Worm (Caenorhabditis elegans) whole organism, L2 larva: ENCODE measurements around the gene T05A8.7.
A peak's percentile ranks its signal among the peaks of the same experiment; 100 is the strongest.

Experiments
- C34F6.9 ChIP-seq: fragments of 150-350 bp; optimal IDR thresholded peaks from 2 replicates; lab custom pipeline; 2014; ENCODE audit warnings: missing biosample characterization, missing genetic modification characterization
- F13H6.1 ChIP-seq: sonication (generic microtip); optimal IDR thresholded peaks from 2 replicates; lab custom pipeline; 2016; ENCODE audit warnings: missing genetic modification characterization, missing compliant biosample characterization
- R02D3.7 ChIP-seq: fragments of 150-350 bp; optimal IDR thresholded peaks from 2 replicates; lab custom pipeline; 2014; ENCODE audit warnings: missing biosample characterization, missing genetic modification characterization
- Y55F3AM.14 ChIP-seq: fragments of 200-800 bp; sonication (Bioruptor generic); optimal IDR thresholded peaks from 2 replicates; lab custom pipeline; 2018; ENCODE audit warnings: mild to moderate bottlenecking, missing genetic modification characterization, missing compliant biosample characterization
- ZK546.5 ChIP-seq: sonication (generic microtip); optimal IDR thresholded peaks from 2 replicates; lab custom pipeline; 2017; ENCODE audit warnings: missing biosample characterization, missing genetic modification characterization
- aly-2 ChIP-seq: fragments of 150-350 bp; optimal IDR thresholded peaks from 2 replicates; lab custom pipeline; 2014; ENCODE audit warnings: missing biosample characterization, missing genetic modification characterization
- ama-1 ChIP-seq: fragments of 150-350 bp; optimal IDR thresholded peaks from 2 replicates; lab custom pipeline; 2018; ENCODE audit warnings: inconsistent platforms
- blmp-1 ChIP-seq: sonication (generic microtip); optimal IDR thresholded peaks from 2 replicates; lab custom pipeline; 2017; ENCODE audit warnings: missing genetic modification characterization, mild to moderate bottlenecking, missing compliant biosample characterization, antibody characterized with exemption, moderate library complexity; ENCODE audit not compliant: insufficient read depth
- ceh-16 ChIP-seq: fragments of 150-350 bp; optimal IDR thresholded peaks from 2 replicates; lab custom pipeline; 2014; ENCODE audit warnings: missing biosample characterization, missing genetic modification characterization
- ceh-82 ChIP-seq: fragments of 150-350 bp; optimal IDR thresholded peaks from 2 replicates; lab custom pipeline; 2014; ENCODE audit warnings: missing biosample characterization, missing genetic modification characterization
- dmd-4 ChIP-seq: sonication (generic microtip); optimal IDR thresholded peaks from 2 replicates; lab custom pipeline; 2017; ENCODE audit warnings: missing biosample characterization, missing genetic modification characterization
- elt-1 ChIP-seq: fragments of 150-350 bp; optimal IDR thresholded peaks from 2 replicates; lab custom pipeline; 2014; ENCODE audit warnings: missing biosample characterization, missing genetic modification characterization
- fos-1 ChIP-seq: fragments of 150-350 bp; optimal IDR thresholded peaks from 2 replicates; lab custom pipeline; 2014; ENCODE audit warnings: missing biosample characterization, missing genetic modification characterization
- gmeb-1 ChIP-seq: fragments of 150-350 bp; optimal IDR thresholded peaks from 2 replicates; lab custom pipeline; 2014; ENCODE audit warnings: missing biosample characterization, missing genetic modification characterization
- lin-13 ChIP-seq: fragments of 150-350 bp; optimal IDR thresholded peaks from 2 replicates; lab custom pipeline; 2014; ENCODE audit warnings: missing biosample characterization, missing genetic modification reagents, missing genetic modification characterization
- lin-39 ChIP-seq: fragments of 150-350 bp; optimal IDR thresholded peaks from 2 replicates; lab custom pipeline; 2014; ENCODE audit warnings: missing biosample characterization, missing genetic modification reagents, missing genetic modification characterization
- lsy-2 ChIP-seq, 2 experiments: fragments of 150-350 bp in 1 of 2; sonication (generic microtip) in 1 of 2; optimal IDR thresholded peaks; 2 replicates each; lab custom pipeline; 2014 to 2017; ENCODE audit warnings: missing biosample characterization in 2 of 2, missing genetic modification characterization in 2 of 2
- mab-5 ChIP-seq: fragments of 150-350 bp; optimal IDR thresholded peaks from 2 replicates; lab custom pipeline; 2014; ENCODE audit warnings: missing biosample characterization, missing genetic modification characterization
- mbf-1 ChIP-seq: sonication (generic microtip); optimal IDR thresholded peaks from 2 replicates; lab custom pipeline; 2017; ENCODE audit warnings: missing biosample characterization, missing genetic modification characterization
- mdl-1 ChIP-seq, 2 experiments: fragments of 150-350 bp in 1 of 2; sonication (generic microtip) in 1 of 2; optimal IDR thresholded peaks; 2 replicates each; lab custom pipeline; 2017; ENCODE audit warnings: missing biosample characterization in 2 of 2, missing genetic modification characterization in 2 of 2
- nhr-10 ChIP-seq: sonication (generic microtip); optimal IDR thresholded peaks from 2 replicates; lab custom pipeline; 2017; ENCODE audit warnings: missing biosample characterization, missing genetic modification characterization
- nhr-11 ChIP-seq: fragments of 150-350 bp; optimal IDR thresholded peaks from 2 replicates; lab custom pipeline; 2014; ENCODE audit warnings: missing biosample characterization, missing genetic modification characterization
- nhr-12 ChIP-seq: fragments of 150-350 bp; optimal IDR thresholded peaks from 2 replicates; lab custom pipeline; 2014; ENCODE audit warnings: missing biosample characterization, missing genetic modification characterization
- nhr-21 ChIP-seq: fragments of 150-350 bp; optimal IDR thresholded peaks from 2 replicates; lab custom pipeline; 2014; ENCODE audit warnings: missing biosample characterization, missing genetic modification characterization
- nhr-23 ChIP-seq: fragments of 150-350 bp; optimal IDR thresholded peaks from 2 replicates; lab custom pipeline; 2014; ENCODE audit warnings: missing biosample characterization, missing genetic modification reagents, missing genetic modification characterization
- nhr-25 ChIP-seq: fragments of 150-350 bp; sonication (generic microtip); optimal IDR thresholded peaks from 3 replicates; lab custom pipeline; 2014; ENCODE audit warnings: missing biosample characterization, missing genetic modification characterization
- nhr-6 ChIP-seq: fragments of 150-350 bp; optimal IDR thresholded peaks from 2 replicates; lab custom pipeline; 2014; ENCODE audit warnings: missing biosample characterization, missing genetic modification characterization
- nhr-77 ChIP-seq: fragments of 150-350 bp; optimal IDR thresholded peaks from 2 replicates; lab custom pipeline; 2014; ENCODE audit warnings: missing biosample characterization, missing genetic modification characterization
- sem-4 ChIP-seq: fragments of 150-350 bp; optimal IDR thresholded peaks from 2 replicates; lab custom pipeline; 2014; ENCODE audit warnings: missing biosample characterization, missing genetic modification reagents, missing genetic modification characterization
- skn-1 ChIP-seq: sonication (generic microtip); optimal IDR thresholded peaks from 2 replicates; lab custom pipeline; 2017; ENCODE audit warnings: missing biosample characterization, missing genetic modification characterization
- sma-3 ChIP-seq: sonication (generic microtip); optimal IDR thresholded peaks from 2 replicates; lab custom pipeline; 2016; ENCODE audit warnings: missing genetic modification reagents, missing genetic modification characterization, missing compliant biosample characterization
- sma-9 ChIP-seq, 2 experiments: fragments of 150-350 bp in 1 of 2; sonication (generic microtip) in 1 of 2; optimal IDR thresholded peaks; 2 replicates each; lab custom pipeline; 2014 to 2016; ENCODE audit warnings: missing genetic modification characterization in 2 of 2, mild to moderate bottlenecking in 1 of 2, missing biosample characterization in 1 of 2, missing compliant biosample characterization in 1 of 2, missing genetic modification reagents in 1 of 2, moderate library complexity in 1 of 2
- snpc-4 ChIP-seq: fragments of 150-350 bp; optimal IDR thresholded peaks from 2 replicates; lab custom pipeline; 2014; ENCODE audit warnings: missing biosample characterization, missing genetic modification characterization
- unc-39 ChIP-seq: fragments of 150-350 bp; optimal IDR thresholded peaks from 2 replicates; lab custom pipeline; 2014; ENCODE audit warnings: missing biosample characterization, missing genetic modification characterization
- unc-62 ChIP-seq: fragments of 150-350 bp; optimal IDR thresholded peaks from 2 replicates; lab custom pipeline; 2014; ENCODE audit warnings: missing biosample characterization, missing genetic modification reagents, missing genetic modification characterization
- zag-1 ChIP-seq: fragments of 150-350 bp; optimal IDR thresholded peaks from 2 replicates; lab custom pipeline; 2014; ENCODE audit warnings: missing biosample characterization, missing genetic modification characterization
- ztf-1 ChIP-seq: fragments of 200-800 bp; sonication (Bioruptor generic); conservative IDR thresholded peaks from 2 replicates; pipeline ENCODE4 v1.3.6; 2022; ENCODE audit warnings: missing genetic modification characterization, missing compliant biosample characterization
- ztf-11 ChIP-seq: sonication (generic microtip); optimal IDR thresholded peaks from 2 replicates; lab custom pipeline; 2017; ENCODE audit warnings: missing biosample characterization, missing genetic modification characterization

Gene T05A8.7

ce11 chrII:2726774-2727173 lies 15.4 kb downstream of the T05A8.7 start:
- TF ChIP-seq gmeb-1: no peak
- no peak for TF ChIP-seq ztf-11 (tag; lab: Kevin White, UChicago)
- no peak for TF ChIP-seq nhr-12 (tag; lab: Kevin White, UChicago)
- peak; percentile 1 for TF ChIP-seq C34F6.9 (tag; lab: Kevin White, UChicago)
- TF ChIP-seq, all 48 proteins: peak for 1

- TF ChIP-seq sem-4: no peak
- TF ChIP-seq snpc-4: no peak
- TF ChIP-seq R02D3.7: no peak
- no peak for TF ChIP-seq ztf-1 (GFP tag; lab: Robert Waterston, UW)
These were observed 16.6 kb downstream of the T05A8.7 start, which contains the start of the genes T05A8.11 and nep-2 for ce11 chrII:2725561-2725960. TSS of gene T05A8.11 (minus strand) at chrII:2725661. TSS of gene nep-2 (minus strand) at chrII:2725752.

DNA sequence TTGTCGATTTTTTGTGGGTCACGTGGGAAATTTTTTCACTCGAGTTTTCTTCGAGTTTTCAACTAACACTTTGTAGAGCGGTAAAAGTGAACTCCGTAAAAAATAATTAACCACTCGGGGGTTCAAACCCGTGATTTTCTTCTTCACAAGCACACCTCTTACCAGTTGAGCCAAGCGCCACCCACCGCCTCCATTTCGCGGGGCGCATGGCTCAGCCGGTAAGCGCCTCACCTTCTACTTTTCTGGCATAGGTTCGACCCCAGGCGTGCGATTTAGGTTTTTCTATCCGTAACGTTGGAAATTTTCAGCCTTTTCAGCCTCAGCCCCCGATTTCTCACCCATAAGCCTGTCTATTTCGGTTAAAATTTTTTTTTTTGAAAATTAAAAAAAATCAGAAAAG lies 20.2 kb downstream of the T05A8.7 start:
- TF ChIP-seq ztf-11 (tag; lab: Kevin White, UChicago): no peak
- no peak for TF ChIP-seq nhr-21
- TF ChIP-seq nhr-12 (tag; lab: Kevin White, UChicago): no peak
- TF ChIP-seq unc-39 (tag; lab: Kevin White, UChicago): no peak
- TF ChIP-seq mbf-1 (tag; lab: Kevin White, UChicago): no peak
- no peak for TF ChIP-seq nhr-11 (tag; lab: Kevin White, UChicago)
- no peak for TF ChIP-seq ceh-82 (tag; lab: Kevin White, UChicago)
- no peak for TF ChIP-seq aly-2 (tag; lab: Kevin White, UChicago)
- TF ChIP-seq zag-1 (tag; lab: Kevin White, UChicago): no peak
- TF ChIP-seq sem-4: no peak
- TF ChIP-seq skn-1 (tag; lab: Kevin White, UChicago): no peak
- TF ChIP-seq sma-9 (GFP tag; optimal IDR thresholded peaks at IDR 0.05; lab: Kevin White, UChicago): no peak
- TF ChIP-seq sma-9 (tag; optimal IDR thresholded peaks at IDR 0.05; lab: Kevin White, UChicago): no peak
- no peak for TF ChIP-seq nhr-10
- no peak for TF ChIP-seq gmeb-1
- TF ChIP-seq unc-62 (GFP tag; lab: Kevin White, UChicago): no peak
- TF ChIP-seq nhr-25: no peak
- TF ChIP-seq blmp-1: no peak
- TF ChIP-seq mab-5 (tag; lab: Kevin White, UChicago): no peak
- no peak for TF ChIP-seq ama-1 (lab: Kevin White, UChicago)

ce11 chrII:2719212-2719611 lies 22.9 kb downstream of the T05A8.7 start:
- TF ChIP-seq elt-1 (tag; lab: Kevin White, UChicago) (no peak), nhr-77 (no peak), ceh-82 (tag; lab: Kevin White, UChicago) (no peak), nhr-21 (no peak), ama-1 (lab: Kevin White, UChicago) (no peak), lsy-2 (tag; optimal IDR thresholded peaks at IDR 0.05; lab: Kevin White, UChicago) (no peak), lin-13 (GFP tag; lab: Kevin White, UChicago) (no peak), R02D3.7 (no peak), ceh-16 (tag; lab: Kevin White, UChicago) (no peak), unc-62 (GFP tag; lab: Kevin White, UChicago) (no peak), nhr-23 (tag; lab: Kevin White, UChicago) (no peak), sma-3 (GFP tag; lab: Kevin White, UChicago) (no peak), mab-5 (tag; lab: Kevin White, UChicago) (no peak), mdl-1 (tag; optimal IDR thresholded peaks at IDR 0.05; lab: Kevin White, UChicago) (no peak), F13H6.1 (no peak), lin-39 (tag; lab: Kevin White, UChicago) (no peak), unc-39 (tag; lab: Kevin White, UChicago) (no peak), sem-4 (no peak)

DNA sequence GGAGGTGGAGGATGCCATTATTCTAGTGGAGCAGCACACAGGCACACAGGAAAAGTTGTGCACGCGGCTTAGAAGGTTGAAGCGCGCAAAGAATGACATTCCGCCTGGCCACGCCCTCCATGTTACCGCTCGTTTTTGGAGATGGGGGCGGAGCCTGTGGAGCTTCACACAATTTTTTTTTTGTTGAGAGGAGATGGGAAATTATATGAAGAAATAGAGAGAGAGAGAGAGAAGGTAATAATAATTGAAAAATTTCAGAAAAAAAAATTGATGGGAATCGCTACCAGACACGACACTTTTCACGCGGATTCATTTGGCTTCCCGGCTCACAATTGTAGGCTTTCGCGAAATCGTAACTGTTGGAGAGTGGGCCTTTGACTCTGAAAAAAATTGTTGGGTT lies 24.8 kb downstream of the T05A8.7 start, which contains the start of gene T05A8.3:
TSS of gene T05A8.3 (minus strand) at position 101 of the 400 bp plus-strand sequence.
- TF ChIP-seq lsy-2 (tag; optimal IDR thresholded peaks at IDR 0.05; lab: Kevin White, UChicago) (no peak), unc-62 (GFP tag; lab: Kevin White, UChicago) (no peak), fos-1 (tag; lab: Kevin White, UChicago) (no peak), sma-3 (GFP tag; lab: Kevin White, UChicago) (no peak), unc-39 (tag; lab: Kevin White, UChicago) (no peak), nhr-6 (no peak), sem-4 (no peak), F13H6.1 (no peak), nhr-77 (no peak), mab-5 (tag; lab: Kevin White, UChicago) (no peak), Y55F3AM.14 (GFP tag; lab: Kevin White, UChicago) (no peak), ztf-1 (GFP tag; lab: Robert Waterston, UW) (no peak), ZK546.5 (no peak), ama-1 (lab: Kevin White, UChicago) (no peak), R02D3.7 (no peak), ceh-16 (tag; lab: Kevin White, UChicago) (no peak), dmd-4 (no peak), blmp-1 (no peak), lin-39 (tag; lab: Kevin White, UChicago) (no peak), elt-1 (tag; lab: Kevin White, UChicago) (no peak)
